Worm (Caenorhabditis elegans) whole organism, mixed stage, embryonic: ENCODE data around the gene K03B8.11.

Experiments
- elt-1 ChIP-seq: sonication (generic microtip); optimal IDR thresholded peaks from 2 replicates; lab custom pipeline; 2017; ENCODE audit warnings: missing genetic modification characterization, mild to moderate bottlenecking, missing compliant biosample characterization, antibody characterized with exemption, moderate library complexity, borderline replicate concordance; ENCODE audit not compliant: insufficient read depth
- elt-3 ChIP-seq: fragments of 150-350 bp; optimal IDR thresholded peaks from 2 replicates; lab custom pipeline; 2014; ENCODE audit warnings: missing biosample characterization, missing genetic modification characterization
- lin-32 ChIP-seq: fragments of 200-800 bp; sonication (Bioruptor generic); optimal IDR thresholded peaks from 2 replicates; lab custom pipeline; 2018; ENCODE audit warnings: mild to moderate bottlenecking, missing genetic modification characterization, missing compliant biosample characterization
- lsy-2 ChIP-seq: fragments of 150-350 bp; optimal IDR thresholded peaks from 2 replicates; lab custom pipeline; 2014; ENCODE audit warnings: missing biosample characterization, missing genetic modification characterization
- nhr-237 ChIP-seq: fragments of 150-350 bp; optimal IDR thresholded peaks from 2 replicates; lab custom pipeline; 2014; ENCODE audit warnings: missing biosample characterization, missing genetic modification characterization
- nhr-28 ChIP-seq: fragments of 150-350 bp; optimal IDR thresholded peaks from 2 replicates; lab custom pipeline; 2014; ENCODE audit warnings: missing biosample characterization, missing genetic modification characterization
- snpc-4 ChIP-seq: fragments of 150-350 bp; optimal IDR thresholded peaks from 2 replicates; lab custom pipeline; 2014; ENCODE audit warnings: missing biosample characterization, missing genetic modification characterization
- sptf-1 ChIP-seq: sonication (generic microtip); optimal IDR thresholded peaks from 2 replicates; lab custom pipeline; 2017; ENCODE audit warnings: mild to moderate bottlenecking, missing genetic modification characterization, moderate library complexity, missing compliant biosample characterization
- unc-39 ChIP-seq: fragments of 150-350 bp; optimal IDR thresholded peaks from 2 replicates; lab custom pipeline; 2014; ENCODE audit warnings: missing biosample characterization, missing genetic modification characterization
- ztf-11 ChIP-seq: fragments of 150-350 bp; optimal IDR thresholded peaks from 2 replicates; lab custom pipeline; 2014; ENCODE audit warnings: missing biosample characterization, missing genetic modification characterization

DNA sequence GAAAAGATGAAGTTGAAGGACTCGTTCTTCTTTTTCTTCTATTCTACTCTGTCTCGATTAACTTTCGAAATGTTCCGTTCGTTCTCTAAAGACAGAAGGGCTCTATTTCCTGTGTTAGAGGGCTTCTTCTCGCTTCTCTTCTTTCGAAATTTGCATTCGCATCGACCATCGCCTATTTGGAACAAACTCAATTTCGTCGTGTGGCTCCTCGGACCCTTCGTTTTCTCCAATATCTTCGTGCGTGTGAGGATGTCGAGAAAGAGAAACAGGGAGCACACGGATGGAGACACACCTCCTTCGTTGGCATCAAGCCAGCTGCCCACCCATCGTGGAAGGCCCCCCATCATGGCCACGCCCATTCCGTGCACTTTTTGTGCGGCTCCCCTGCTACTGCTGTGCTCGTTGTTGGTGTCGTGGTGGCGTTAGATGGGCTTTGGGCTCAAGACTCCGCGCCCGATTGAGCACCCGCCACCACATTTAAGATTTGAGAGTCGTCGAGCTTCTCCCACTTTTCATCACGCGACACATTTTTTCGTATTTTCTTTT lies 49.1 kb downstream of the K03B8.11 start:
- TF ChIP-seq elt-3 (tag; lab: Kevin White, UChicago) (no peak), nhr-237 (tag; lab: Kevin White, UChicago) (no peak), snpc-4 (no peak), lsy-2 (tag; lab: Kevin White, UChicago) (no peak), nhr-28 (tag; lab: Kevin White, UChicago) (no peak), unc-39 (tag; lab: Kevin White, UChicago) (no peak), ztf-11 (tag; lab: Kevin White, UChicago) (no peak), lin-32 (GFP tag; lab: Kevin White, UChicago) (no peak), elt-1 (tag; lab: Kevin White, UChicago) (no peak), sptf-1 (no peak)
